Worm (Caenorhabditis elegans) whole organism, late embryonic: ENCODE measurements around the gene mrps-5.

ENCODE experiments used
- C08G9.2 ChIP-seq: sonication (generic microtip); optimal IDR thresholded peaks from 2 replicates; lab custom pipeline; 2016; ENCODE audit warnings: mild to moderate bottlenecking, missing genetic modification characterization, moderate library complexity, missing compliant biosample characterization
- C38D4.7 ChIP-seq: fragments of 200-800 bp; sonication (Bioruptor generic); optimal IDR thresholded peaks from 2 replicates; lab custom pipeline; 2018; ENCODE audit warnings: mild to moderate bottlenecking, missing genetic modification characterization, moderate library complexity, missing compliant biosample characterization
- K02D7.2 ChIP-seq: sonication (generic microtip); optimal IDR thresholded peaks from 2 replicates; lab custom pipeline; 2017; ENCODE audit warnings: mild to moderate bottlenecking, missing genetic modification characterization, missing compliant biosample characterization
- T23F11.4 ChIP-seq: fragments of 200-800 bp; sonication (Bioruptor generic); optimal IDR thresholded peaks from 2 replicates; lab custom pipeline; 2018; ENCODE audit warnings: mild to moderate bottlenecking, missing genetic modification characterization, missing compliant biosample characterization
- ahr-1 ChIP-seq: sonication (generic microtip); optimal IDR thresholded peaks from 2 replicates; lab custom pipeline; 2016; ENCODE audit warnings: missing genetic modification characterization, missing compliant biosample characterization
- ama-1 ChIP-seq: fragments of 150-350 bp; optimal IDR thresholded peaks from 2 replicates; lab custom pipeline; 2014
- ceh-14 ChIP-seq: sonication (generic microtip); optimal IDR thresholded peaks from 2 replicates; lab custom pipeline; 2016; ENCODE audit warnings: missing genotype, missing genetic modification characterization, missing compliant biosample characterization
- ceh-18 ChIP-seq: sonication (generic microtip); optimal IDR thresholded peaks from 2 replicates; lab custom pipeline; 2016; ENCODE audit warnings: missing genetic modification characterization, missing compliant biosample characterization
- ceh-19 ChIP-seq: fragments of 200-800 bp; sonication (Bioruptor generic); optimal IDR thresholded peaks from 2 replicates; lab custom pipeline; 2018; ENCODE audit warnings: mild to moderate bottlenecking, missing genetic modification characterization, missing compliant biosample characterization
- ceh-22 ChIP-seq: sonication (generic microtip); optimal IDR thresholded peaks from 2 replicates; lab custom pipeline; 2017; ENCODE audit warnings: missing biosample characterization, missing genetic modification characterization
- ceh-31 ChIP-seq: sonication (generic microtip); optimal IDR thresholded peaks from 2 replicates; lab custom pipeline; 2016; ENCODE audit warnings: missing genetic modification characterization, missing compliant biosample characterization
- ceh-34 ChIP-seq: sonication (generic microtip); optimal IDR thresholded peaks from 2 replicates; lab custom pipeline; 2016; ENCODE audit warnings: mild to moderate bottlenecking, missing genetic modification characterization, missing compliant biosample characterization
- ceh-45 ChIP-seq: fragments of 200-800 bp; sonication (Bioruptor generic); IDR thresholded peaks from 2 replicates; pipeline ENCODE4 v1.3.6; 2022; ENCODE audit warnings: missing genetic modification reagents, missing genetic modification characterization, missing compliant biosample characterization
- dmd-4 ChIP-seq: sonication (generic microtip); optimal IDR thresholded peaks from 2 replicates; lab custom pipeline; 2016; ENCODE audit warnings: borderline replicate concordance, missing genetic modification characterization, missing compliant biosample characterization
- elt-2 ChIP-seq: sonication (generic microtip); optimal IDR thresholded peaks from 2 replicates; lab custom pipeline; 2016; ENCODE audit warnings: missing genetic modification reagents, missing genetic modification characterization, missing compliant biosample characterization
- fax-1 ChIP-seq: sonication (generic microtip); optimal IDR thresholded peaks from 2 replicates; lab custom pipeline; 2016; ENCODE audit warnings: missing genotype, missing genetic modification characterization, missing compliant biosample characterization
- fkh-10 ChIP-seq: fragments of 150-350 bp; optimal IDR thresholded peaks from 2 replicates; lab custom pipeline; 2014; ENCODE audit warnings: missing biosample characterization, missing genetic modification reagents, missing genetic modification characterization
- fkh-6 ChIP-seq: sonication (generic microtip); optimal IDR thresholded peaks from 2 replicates; lab custom pipeline; 2016; ENCODE audit warnings: missing genetic modification characterization, missing compliant biosample characterization
- gmeb-2 ChIP-seq: sonication (generic microtip); optimal IDR thresholded peaks from 2 replicates; lab custom pipeline; 2016; ENCODE audit warnings: missing genetic modification characterization, inconsistent platforms, missing compliant biosample characterization
- hlh-13 ChIP-seq: fragments of 200-800 bp; sonication (Bioruptor generic); optimal IDR thresholded peaks from 2 replicates; lab custom pipeline; 2018; ENCODE audit warnings: mild to moderate bottlenecking, missing genetic modification characterization, missing compliant biosample characterization
- hlh-30 ChIP-seq: sonication (generic microtip); optimal IDR thresholded peaks from 2 replicates; lab custom pipeline; 2017; ENCODE audit warnings: antibody characterized with exemption, missing genetic modification characterization, missing compliant biosample characterization; ENCODE audit not compliant: insufficient read depth
- lim-6 ChIP-seq: sonication (generic microtip); optimal IDR thresholded peaks from 2 replicates; lab custom pipeline; 2016; ENCODE audit warnings: missing genetic modification characterization, missing compliant biosample characterization
- mec-3 ChIP-seq: sonication (generic microtip); optimal IDR thresholded peaks from 2 replicates; lab custom pipeline; 2016; ENCODE audit warnings: borderline replicate concordance, missing genetic modification characterization, missing compliant biosample characterization
- nfya-1 ChIP-seq: sonication (generic microtip); optimal IDR thresholded peaks from 2 replicates; lab custom pipeline; 2017; ENCODE audit warnings: missing genetic modification characterization, mild to moderate bottlenecking, missing compliant biosample characterization, antibody characterized with exemption, moderate library complexity
- nhr-232 ChIP-seq: sonication (generic microtip); optimal IDR thresholded peaks from 2 replicates; lab custom pipeline; 2016; ENCODE audit warnings: missing genetic modification characterization, missing compliant biosample characterization
- npax-4 ChIP-seq: sonication (generic microtip); optimal IDR thresholded peaks from 2 replicates; lab custom pipeline; 2016; ENCODE audit warnings: missing genetic modification characterization, missing compliant biosample characterization
- odd-2 ChIP-seq: sonication (generic microtip); optimal IDR thresholded peaks from 2 replicates; lab custom pipeline; 2017; ENCODE audit warnings: antibody characterized with exemption, mild to moderate bottlenecking, missing genetic modification characterization, missing compliant biosample characterization
- pat-9 ChIP-seq: fragments of 200-800 bp; sonication (Bioruptor generic); optimal IDR thresholded peaks from 2 replicates; lab custom pipeline; 2018; ENCODE audit warnings: mild to moderate bottlenecking, missing genetic modification characterization, moderate library complexity, missing compliant biosample characterization
- pha-4 ChIP-seq: fragments of 150-350 bp; optimal IDR thresholded peaks from 2 replicates; lab custom pipeline; 2018; ENCODE audit warnings: missing biosample characterization, missing genetic modification reagents, missing genetic modification characterization
- pqm-1 ChIP-seq: sonication (generic microtip); optimal IDR thresholded peaks from 2 replicates; lab custom pipeline; 2016; ENCODE audit warnings: missing genetic modification characterization, missing compliant biosample characterization
- pros-1 ChIP-seq: fragments of 150-350 bp; optimal IDR thresholded peaks from 2 replicates; lab custom pipeline; 2014; ENCODE audit warnings: missing biosample characterization, missing genetic modification reagents, missing genetic modification characterization
- sdc-2 ChIP-seq: sonication (generic microtip); optimal IDR thresholded peaks from 2 replicates; lab custom pipeline; 2016; ENCODE audit warnings: missing genotype, missing genetic modification characterization, missing compliant biosample characterization
- sox-2 ChIP-seq: fragments of 200-800 bp; sonication (Bioruptor generic); IDR thresholded peaks from 2 replicates; pipeline ENCODE4 v1.3.6; 2022; ENCODE audit warnings: missing genetic modification reagents, missing genetic modification characterization, missing compliant biosample characterization
- sox-4 ChIP-seq: sonication (generic microtip); optimal IDR thresholded peaks from 2 replicates; lab custom pipeline; 2017; ENCODE audit warnings: mild to moderate bottlenecking, missing genetic modification characterization, inconsistent platforms, missing compliant biosample characterization
- syd-9 ChIP-seq: sonication (generic microtip); optimal IDR thresholded peaks from 2 replicates; lab custom pipeline; 2016; ENCODE audit warnings: mild to moderate bottlenecking, missing genetic modification characterization, moderate library complexity, missing compliant biosample characterization
- ttx-3 ChIP-seq: sonication (generic microtip); optimal IDR thresholded peaks from 2 replicates; lab custom pipeline; 2016; ENCODE audit warnings: missing genetic modification reagents, missing genetic modification characterization, missing compliant biosample characterization
- unc-3 ChIP-seq, 2 experiments: fragments of 200-800 bp in 1 of 2; sonication (Bioruptor generic) in 1 of 2; sonication (generic microtip) in 1 of 2; conservative IDR thresholded peaks in 1 of 2; optimal IDR thresholded peaks in 1 of 2; 2 replicates each; pipeline versions ENCODE4 v1.3.6 to Lab custom; 2016 to 2022; ENCODE audit warnings: missing compliant biosample characterization in 2 of 2, missing genetic modification characterization in 2 of 2, missing genetic modification reagents in 1 of 2
- unc-42 ChIP-seq: sonication (generic microtip); optimal IDR thresholded peaks from 2 replicates; lab custom pipeline; 2016; ENCODE audit warnings: missing genotype, missing genetic modification characterization, missing compliant biosample characterization
- unc-86 ChIP-seq: sonication (generic microtip); optimal IDR thresholded peaks from 2 replicates; lab custom pipeline; 2016; ENCODE audit warnings: missing genetic modification characterization, missing compliant biosample characterization
- zip-5 ChIP-seq: sonication (generic microtip); optimal IDR thresholded peaks from 2 replicates; lab custom pipeline; 2016; ENCODE audit warnings: missing genetic modification characterization, missing compliant biosample characterization

The mrps-5 gene

DNA sequence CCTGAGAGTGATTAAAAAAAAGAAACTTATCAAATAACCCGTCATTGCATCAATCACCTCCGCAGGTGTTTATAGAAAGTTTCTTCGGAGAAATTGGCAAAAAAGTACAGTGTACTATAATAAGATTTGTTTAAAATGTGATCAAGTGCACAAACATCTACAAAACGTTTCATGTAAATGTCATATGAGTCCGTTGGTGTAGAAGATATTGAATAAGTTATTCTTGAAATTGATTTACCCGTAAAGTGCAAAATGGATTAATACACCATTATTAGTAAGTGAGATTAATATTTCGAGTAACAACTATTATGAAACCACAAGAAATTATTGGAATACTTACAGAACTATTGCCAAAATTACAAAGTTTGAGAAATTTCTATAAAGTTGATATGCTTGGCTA is 32.2 kb upstream of the mrps-5 start:
- no peak for TF ChIP-seq npax-4 (tag; lab: Kevin White, UChicago)
- no peak for TF ChIP-seq hlh-30 (tag; lab: Kevin White, UChicago)
- TF ChIP-seq nhr-232 (tag; lab: Kevin White, UChicago) = no peak
- no peak for TF ChIP-seq ceh-19
- no peak for TF ChIP-seq odd-2 (tag; lab: Kevin White, UChicago)
- TF ChIP-seq fkh-10 (GFP tag; lab: Kevin White, UChicago) = no peak
- no peak for TF ChIP-seq ceh-45 (GFP tag; lab: Robert Waterston, UW)
- TF ChIP-seq ceh-14 (tag; lab: Kevin White, UChicago) = no peak
- no peak for TF ChIP-seq sox-4 (tag; lab: Kevin White, UChicago)
- TF ChIP-seq unc-42 (tag; lab: Kevin White, UChicago) = no peak
- no peak for TF ChIP-seq ceh-34 (tag; lab: Kevin White, UChicago)
- no peak for TF ChIP-seq gmeb-2
- no peak for TF ChIP-seq ahr-1 (tag; lab: Kevin White, UChicago)
- TF ChIP-seq T23F11.4 (GFP tag; lab: Kevin White, UChicago) = no peak
- TF ChIP-seq pqm-1 = no peak
- TF ChIP-seq, all 69 proteins: peak for 0

ce11 chrV:12532369-12532768 is 30.9 kb upstream of the mrps-5 start:
- TF ChIP-seq mec-3 (tag; lab: Kevin White, UChicago) (no peak), elt-2 (peak; percentile 28)

DNA sequence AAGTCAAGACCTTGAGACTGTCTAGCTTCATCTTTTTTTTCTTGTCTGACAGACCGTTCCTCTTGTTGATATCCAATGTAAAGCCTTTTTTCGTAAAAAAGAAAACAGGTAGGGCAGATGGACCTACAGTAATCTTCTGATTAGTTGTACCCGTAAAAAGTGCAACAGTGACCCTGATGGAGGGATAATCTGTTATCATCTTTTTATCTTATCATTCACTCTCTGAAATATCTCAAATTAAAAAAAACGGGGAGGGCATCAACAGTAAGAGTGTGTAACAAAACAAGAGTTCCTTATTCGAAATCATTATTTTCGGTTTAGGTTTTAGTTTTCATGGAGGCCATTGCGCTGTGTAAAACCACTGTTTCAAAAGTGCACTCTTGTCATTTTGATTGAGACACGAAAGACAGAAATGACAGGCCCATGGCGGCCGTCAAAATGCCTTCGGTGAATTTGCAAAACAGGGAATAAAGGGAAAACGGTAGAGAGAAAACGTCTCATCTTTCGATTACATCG is 29.6 kb upstream of the mrps-5 start:
- no peak for TF ChIP-seq zip-5
- no peak for TF ChIP-seq elt-2
- no peak for TF ChIP-seq pqm-1
- no peak for TF ChIP-seq sdc-2 (tag; lab: Kevin White, UChicago)
- no peak for TF ChIP-seq dmd-4 (tag; lab: Kevin White, UChicago)
- TF ChIP-seq ttx-3 (tag; lab: Kevin White, UChicago) = no peak
- no peak for TF ChIP-seq unc-86 (tag; lab: Kevin White, UChicago)
- no peak for TF ChIP-seq syd-9 (tag; lab: Kevin White, UChicago)
- no peak for TF ChIP-seq K02D7.2

- TF ChIP-seq fkh-10 (GFP tag; lab: Kevin White, UChicago) (no peak), C08G9.2 (tag; lab: Kevin White, UChicago) (no peak), fkh-6 (tag; lab: Kevin White, UChicago) (no peak), unc-42 (tag; lab: Kevin White, UChicago) (no peak), ceh-45 (GFP tag; lab: Robert Waterston, UW) (no peak), K02D7.2 (no peak), dmd-4 (tag; lab: Kevin White, UChicago) (no peak), mec-3 (tag; lab: Kevin White, UChicago) (no peak), lim-6 (tag; lab: Kevin White, UChicago) (no peak), nhr-232 (tag; lab: Kevin White, UChicago) (no peak), ttx-3 (tag; lab: Kevin White, UChicago) (no peak), pha-4 (no peak), ceh-22 (tag; lab: Kevin White, UChicago) (no peak)
Observed at ce11 chrV:12534941-12535340, 28.3 kb upstream of the mrps-5 start.

DNA sequence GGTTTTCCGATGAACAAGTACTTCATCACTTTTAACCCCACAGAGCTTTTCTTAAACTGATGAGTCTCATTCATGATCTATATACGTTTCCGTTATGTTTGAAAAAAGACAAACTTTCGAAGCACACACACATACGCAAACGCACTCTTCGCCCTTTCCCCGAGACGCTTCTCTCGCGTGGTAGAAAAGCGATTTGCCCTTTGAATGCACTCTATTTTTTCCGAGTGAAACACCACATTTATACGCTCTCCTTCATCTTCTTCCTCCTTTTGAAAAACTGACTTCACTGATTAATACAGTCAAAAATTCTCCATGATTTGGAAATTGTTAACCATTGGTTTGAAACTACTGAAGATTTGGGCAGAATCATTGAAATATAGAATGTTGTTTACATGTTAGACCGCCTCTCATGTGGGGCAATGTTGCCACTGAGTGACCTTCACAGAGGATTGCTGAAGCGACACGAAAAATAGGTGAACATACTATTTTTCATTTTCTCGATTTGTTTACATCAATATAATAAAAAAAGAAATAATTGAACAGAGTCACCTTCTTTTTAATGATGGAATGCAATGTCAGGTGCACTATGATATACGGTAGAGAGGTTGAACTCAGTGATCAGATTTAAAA is 26.8 kb upstream of the mrps-5 start:
- TF ChIP-seq fax-1 (tag; lab: Kevin White, UChicago) (no peak), C38D4.7 (GFP tag; lab: Kevin White, UChicago) (no peak), npax-4 (tag; lab: Kevin White, UChicago) (no peak), hlh-13 (GFP tag; lab: Kevin White, UChicago) (no peak), sox-2 (GFP tag; lab: Robert Waterston, UW) (no peak), ceh-22 (tag; lab: Kevin White, UChicago) (no peak), pros-1 (no peak), elt-2 (no peak), ceh-34 (tag; lab: Kevin White, UChicago) (no peak), gmeb-2 (no peak), nfya-1 (tag; lab: Kevin White, UChicago) (no peak), K02D7.2 (no peak), ceh-31 (tag; lab: Kevin White, UChicago) (no peak), mec-3 (tag; lab: Kevin White, UChicago) (no peak), ceh-18 (no peak), ama-1 (lab: Kevin White, UChicago) (no peak), unc-3 (GFP tag; conservative IDR thresholded peaks at IDR 0.05; lab: Robert Waterston, UW) (no peak), unc-3 (tag; optimal IDR thresholded peaks at IDR 0.05; lab: Kevin White, UChicago) (no peak), pat-9 (no peak)
- TF ChIP-seq, all 69 proteins: peak for 0
